Worm (Caenorhabditis elegans): ENCODE results near the gene irld-44.

ce11 chrV:1642768-1643167 is 8.4 kb upstream of the irld-44 start:
- TF ChIP-seq ama-1 (optimal IDR thresholded peaks at IDR 0.05) (no peak), flt-1 (GFP tag; IDR thresholded peaks at IDR 0.05) (no peak), B0310.2 (tag; optimal IDR thresholded peaks at IDR 0.05) (no peak), hnd-1 (tag; optimal IDR thresholded peaks at IDR 0.05) (no peak), ceh-13 (GFP tag; optimal IDR thresholded peaks at IDR 0.05) (no peak), hmg-4 (GFP tag; optimal IDR thresholded peaks at IDR 0.05) (no peak), tra-4 (tag; optimal IDR thresholded peaks at IDR 0.05) (no peak), scrt-1 (GFP tag; IDR thresholded peaks at IDR 0.05) (no peak), aly-1 (tag; optimal IDR thresholded peaks at IDR 0.05) (no peak), hmbx-1 (tag; optimal IDR thresholded peaks at IDR 0.05) (no peak), tbx-37 (GFP tag; conservative IDR thresholded peaks at IDR 0.05) (no peak), F13C5.2 (tag; optimal IDR thresholded peaks at IDR 0.05) (no peak), tbx-11 (GFP tag; IDR thresholded peaks at IDR 0.05) (no peak)

Data from whole organism, early embryonic.